Fruit fly (Drosophila melanogaster) whole organism, pupa: ENCODE measurements around the gene cd.

Experiments
- CG10348 ChIP-seq: fragments of 200-800 bp; sonication (Bioruptor generic); IDR thresholded peaks from 2 replicates; pipeline ENCODE4 v1.3.6; 2022; ENCODE audit warnings: missing biosample characterization, missing genetic modification characterization
- CG12605 ChIP-seq: fragments of 200-800 bp; sonication (Bioruptor generic); IDR thresholded peaks from 2 replicates; pipeline ENCODE4 v1.3.6; 2022; ENCODE audit warnings: missing biosample characterization, missing genetic modification characterization
- CG13204 ChIP-seq: fragments of 200-800 bp; sonication (Bioruptor generic); optimal IDR thresholded peaks from 2 replicates; lab custom pipeline; 2018; ENCODE audit warnings: missing biosample characterization, mild to moderate bottlenecking, missing genetic modification characterization, moderate library complexity
- CG14655 ChIP-seq: fragments of 200-800 bp; sonication (Bioruptor generic); optimal IDR thresholded peaks from 3 replicates; lab custom pipeline; 2017; ENCODE audit warnings: mild to moderate bottlenecking, missing biosample characterization, missing genetic modification reagents, missing genetic modification characterization
- CG15710 ChIP-seq: fragments of 200-800 bp; sonication (Bioruptor generic); optimal IDR thresholded peaks from 2 replicates; lab custom pipeline; 2018; ENCODE audit warnings: missing biosample characterization, mild to moderate bottlenecking, missing genetic modification characterization, moderate library complexity
- CG17806 ChIP-seq: fragments of 200-800 bp; sonication (Bioruptor generic); optimal IDR thresholded peaks from 2 replicates; lab custom pipeline; 2018; ENCODE audit warnings: missing biosample characterization, mild to moderate bottlenecking, missing genetic modification characterization, moderate library complexity
- CG32121 ChIP-seq: fragments of 200-800 bp; sonication (Bioruptor generic); IDR thresholded peaks from 2 replicates; pipeline ENCODE4 v1.3.6; 2022; ENCODE audit warnings: missing biosample characterization, missing genetic modification characterization
- CG34367 ChIP-seq: fragments of 200-800 bp; sonication (Bioruptor generic); optimal IDR thresholded peaks from 2 replicates; lab custom pipeline; 2018; ENCODE audit warnings: missing biosample characterization, mild to moderate bottlenecking, missing genetic modification characterization
- CG4496 ChIP-seq: fragments of 200-800 bp; sonication (Bioruptor generic); IDR thresholded peaks from 3 replicates; pipeline ENCODE4 v1.3.6; 2022; ENCODE audit warnings: missing biosample characterization, missing genetic modification characterization
- CG8159 ChIP-seq: fragments of 200-800 bp; sonication (Bioruptor generic); optimal IDR thresholded peaks from 3 replicates; lab custom pipeline; 2018; ENCODE audit warnings: missing biosample characterization, mild to moderate bottlenecking, missing genetic modification characterization, moderate library complexity
- CG8301 ChIP-seq: fragments of 200-800 bp; sonication (Bioruptor generic); optimal IDR thresholded peaks from 2 replicates; lab custom pipeline; 2018; ENCODE audit warnings: missing biosample characterization, mild to moderate bottlenecking, missing genetic modification characterization
- CG9948 ChIP-seq: fragments of 200-800 bp; sonication (Bioruptor generic); optimal IDR thresholded peaks from 2 replicates; lab custom pipeline; 2018; ENCODE audit warnings: missing biosample characterization, mild to moderate bottlenecking, missing genetic modification characterization, moderate library complexity
- D1 ChIP-seq: fragments of 200-800 bp; sonication (Bioruptor generic); optimal IDR thresholded peaks from 2 replicates; lab custom pipeline; 2018; ENCODE audit warnings: missing biosample characterization, mild to moderate bottlenecking, missing genetic modification characterization, moderate library complexity
- EcR ChIP-seq: fragments of 200-800 bp; sonication (Bioruptor generic); optimal IDR thresholded peaks from 3 replicates; lab custom pipeline; 2019; ENCODE audit warnings: missing biosample characterization, missing genetic modification characterization, mild to moderate bottlenecking, moderate library complexity, missing genetic modification reagents
- Ets98B ChIP-seq: fragments of 200-800 bp; sonication (Bioruptor generic); IDR thresholded peaks from 2 replicates; pipeline ENCODE4 v1.3.6; 2022; ENCODE audit warnings: missing biosample characterization, missing genetic modification characterization
- Pif1A ChIP-seq: fragments of 200-800 bp; sonication (Bioruptor generic); optimal IDR thresholded peaks from 3 replicates; lab custom pipeline; 2016; ENCODE audit warnings: missing biosample characterization, missing genetic modification characterization
- Pif1B ChIP-seq: fragments of 200-800 bp; sonication (Bioruptor generic); optimal IDR thresholded peaks from 3 replicates; lab custom pipeline; 2016; ENCODE audit warnings: missing biosample characterization, missing genetic modification characterization
- Snoo ChIP-seq: fragments of 200-800 bp; sonication (Bioruptor generic); optimal IDR thresholded peaks from 3 replicates; lab custom pipeline; 2017; ENCODE audit warnings: missing biosample characterization, mild to moderate bottlenecking, missing genetic modification characterization, inconsistent platforms
- fd96Ca ChIP-seq: fragments of 200-800 bp; sonication (Bioruptor generic); IDR thresholded peaks from 3 replicates; pipeline ENCODE4 v1.3.6; 2022; ENCODE audit warnings: missing biosample characterization, missing genetic modification characterization
- gl ChIP-seq: fragments of 200-800 bp; sonication (Bioruptor generic); optimal IDR thresholded peaks from 2 replicates; lab custom pipeline; 2018; ENCODE audit warnings: missing biosample characterization, mild to moderate bottlenecking, missing genetic modification characterization
- rn ChIP-seq: fragments of 200-800 bp; sonication (Bioruptor generic); IDR thresholded peaks from 2 replicates; pipeline ENCODE4 v1.3.6; 2022; ENCODE audit warnings: missing biosample characterization, missing genetic modification characterization

The cd gene

DNA sequence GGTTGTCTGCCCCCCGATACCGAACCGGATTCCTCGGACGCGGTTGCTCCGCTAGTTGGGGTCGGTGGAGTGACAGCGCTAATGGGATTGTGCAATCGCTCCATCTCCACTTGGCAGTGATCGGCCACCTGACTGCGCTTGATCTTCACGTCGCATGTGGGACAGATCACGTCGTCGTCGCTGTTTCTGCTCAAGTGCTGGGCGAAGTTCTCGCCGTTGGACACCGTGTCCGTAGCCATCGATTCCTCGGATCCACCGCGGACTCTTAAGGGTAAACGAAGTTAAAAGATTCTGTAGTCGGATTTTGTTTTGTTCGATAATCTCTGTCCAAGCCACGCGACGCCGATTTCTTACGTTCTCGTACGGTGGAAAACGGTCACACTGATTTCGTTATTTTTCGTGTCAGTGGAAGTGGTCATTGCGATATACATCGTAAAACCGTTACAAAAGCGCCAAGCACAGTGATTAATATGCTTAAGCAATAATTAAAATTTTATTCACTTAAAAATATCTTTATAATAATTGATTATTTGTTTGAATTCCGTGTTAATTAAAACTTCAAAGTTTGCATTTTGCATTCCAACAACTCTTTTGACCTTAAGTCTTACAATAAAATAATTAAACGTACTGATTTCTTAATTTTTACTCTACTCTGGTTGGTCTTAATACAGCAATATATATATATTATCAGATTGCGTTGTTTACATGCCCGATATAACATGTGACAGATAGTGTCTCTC is 31.4 kb downstream of the cd start, which contains the start of gene RNF220:
RNF220 (minus strand) TSS at position 384 of the 740 bp plus-strand sequence.
- TF ChIP-seq CG4496: 0 out of 3 replicates have a peak, but pooled peaks have one; percentile 29
- TF ChIP-seq Snoo (tag; lab: Kevin White, UChicago): peak; percentile 1
- TF ChIP-seq CG14655 (GFP tag; lab: Kevin White, UChicago): peak; percentile 41
- no peak for TF ChIP-seq Ets98B (GFP tag; lab: Robert Waterston, UW)
- TF ChIP-seq CG12605 (GFP tag; lab: Robert Waterston, UW): no peak
- TF ChIP-seq CG8159 (tag; lab: Kevin White, UChicago): peak; percentile 25
- TF ChIP-seq CG15710: peak; percentile 2
- TF ChIP-seq CG13204 (GFP tag; lab: Kevin White, UChicago): no peak

DNA sequence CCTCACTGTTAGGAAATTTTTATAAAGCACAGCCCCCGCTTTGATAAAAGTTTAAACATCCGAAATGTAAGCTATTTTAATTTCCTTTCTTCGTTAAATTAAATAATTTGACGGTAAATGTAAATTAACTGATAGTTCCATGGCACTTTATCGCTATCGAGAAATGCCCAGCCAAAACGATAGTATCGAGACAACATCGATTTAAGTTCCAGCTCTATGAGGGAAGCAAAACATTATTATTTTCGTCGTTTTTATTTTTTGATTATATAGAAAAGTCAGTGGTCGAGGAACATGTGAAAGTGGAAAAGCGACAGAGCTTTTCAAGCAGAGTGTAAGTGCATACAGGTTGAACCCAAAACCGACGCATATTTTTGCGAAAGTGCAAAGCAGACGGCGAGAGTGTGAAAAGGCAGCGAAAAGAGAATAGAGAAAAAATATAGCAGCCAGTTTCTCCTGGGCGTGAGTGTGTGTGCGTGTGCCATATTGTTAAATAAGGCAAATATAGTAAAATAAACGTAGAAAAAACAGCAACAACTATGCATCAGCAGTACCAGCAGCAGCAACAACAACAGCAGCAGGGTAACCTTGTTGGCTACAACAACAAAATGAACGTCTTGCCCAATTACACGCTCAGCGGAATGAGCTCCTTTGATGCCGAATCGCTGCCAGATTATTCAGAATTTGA is 32.2 kb downstream of the cd start, which contains the start of gene CG45049:
CG45049 (plus strand) TSS at position 197 of the 685 bp plus-strand sequence.
- no peak for TF ChIP-seq fd96Ca
- TF ChIP-seq CG17806 (tag; lab: Kevin White, UChicago): no peak
- no peak for TF ChIP-seq rn (GFP tag; lab: Robert Waterston, UW)
- TF ChIP-seq D1 (tag; lab: Kevin White, UChicago): no peak
- no peak for TF ChIP-seq CG9948
- no peak for TF ChIP-seq CG14655 (GFP tag; lab: Kevin White, UChicago)
- no peak for TF ChIP-seq CG8159 (tag; lab: Kevin White, UChicago)
- no peak for TF ChIP-seq CG4496
- no peak for TF ChIP-seq CG32121 (GFP tag; lab: Robert Waterston, UW)
- TF ChIP-seq Snoo (tag; lab: Kevin White, UChicago): no peak
- TF ChIP-seq CG15710: no peak

DNA sequence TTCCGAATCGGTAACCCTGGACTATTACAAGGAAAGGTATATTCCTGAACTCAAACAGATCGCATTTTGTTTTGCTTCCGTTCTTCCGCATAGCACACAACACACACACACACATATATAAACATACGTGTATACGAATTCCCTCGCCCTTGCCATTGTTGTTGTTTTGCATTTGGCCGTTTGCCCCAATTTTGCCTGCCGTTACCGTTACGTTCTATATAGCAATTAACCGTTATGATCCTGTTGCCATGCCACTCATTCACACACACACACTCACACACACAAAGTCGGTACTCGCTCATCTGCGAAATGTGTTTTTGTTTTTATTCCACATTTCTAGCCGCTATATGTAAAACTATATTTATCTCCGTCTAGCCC is 32.7 kb downstream of the cd start:
- TF ChIP-seq fd96Ca (no peak), CG9948 (no peak), D1 (tag; lab: Kevin White, UChicago) (no peak), CG4496 (no peak), rn (GFP tag; lab: Robert Waterston, UW) (no peak), CG34367 (tag; lab: Kevin White, UChicago) (no peak), CG15710 (no peak), Pif1A (no peak), CG14655 (GFP tag; lab: Kevin White, UChicago) (no peak), CG10348 (GFP tag; lab: Robert Waterston, UW) (no peak), gl (tag; lab: Kevin White, UChicago) (no peak), Pif1B (GFP tag; lab: Kevin White, UChicago) (no peak), CG17806 (tag; lab: Kevin White, UChicago) (no peak), EcR (GFP tag; lab: Kevin White, UChicago) (no peak), CG32121 (GFP tag; lab: Robert Waterston, UW) (no peak), Ets98B (GFP tag; lab: Robert Waterston, UW) (no peak), CG13204 (GFP tag; lab: Kevin White, UChicago) (no peak), CG12605 (GFP tag; lab: Robert Waterston, UW) (no peak)

DNA sequence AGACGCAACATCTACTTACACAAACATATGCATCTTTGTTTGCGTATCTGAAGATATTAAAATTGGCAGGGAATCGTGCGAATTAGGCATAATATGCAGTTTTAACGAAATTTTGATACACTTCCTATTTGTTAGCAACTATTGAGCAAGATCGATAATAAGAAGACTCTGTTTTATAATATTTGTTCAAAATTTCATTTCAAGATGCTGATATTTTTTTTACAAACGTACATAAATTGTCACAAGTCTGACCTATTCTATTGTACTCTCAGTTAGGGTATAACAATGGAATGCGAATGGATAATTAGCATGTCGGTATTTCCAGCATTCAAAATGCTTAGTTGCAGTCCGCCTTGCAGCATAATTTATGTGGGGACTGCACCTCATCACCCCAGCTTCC is 33.1 kb downstream of the cd start:
- no peak for TF ChIP-seq fd96Ca
- no peak for TF ChIP-seq CG13204 (GFP tag; lab: Kevin White, UChicago)
- peak; percentile 70 for TF ChIP-seq Ets98B (GFP tag; lab: Robert Waterston, UW)
- TF ChIP-seq rn (GFP tag; lab: Robert Waterston, UW): 0 out of 2 replicates have a peak, but pooled peaks have one; percentile 6
- peak; percentile 51; the same call in 1 of the 2 replicates for TF ChIP-seq CG32121 (GFP tag; lab: Robert Waterston, UW)
- TF ChIP-seq CG10348 (GFP tag; lab: Robert Waterston, UW): no peak
- no peak for TF ChIP-seq CG15710
- TF ChIP-seq gl (tag; lab: Kevin White, UChicago): no peak
- TF ChIP-seq CG34367 (tag; lab: Kevin White, UChicago): peak; percentile 31
- peak; percentile 53 for TF ChIP-seq CG9948
- TF ChIP-seq CG14655 (GFP tag; lab: Kevin White, UChicago): no peak
- no peak for TF ChIP-seq CG8159 (tag; lab: Kevin White, UChicago)
- no peak for TF ChIP-seq D1 (tag; lab: Kevin White, UChicago)
- TF ChIP-seq CG4496: peak; percentile 80
- TF ChIP-seq CG17806 (tag; lab: Kevin White, UChicago): peak; percentile 27
- peak; percentile 64 for TF ChIP-seq CG8301 (tag; lab: Kevin White, UChicago)
- no peak for TF ChIP-seq EcR (GFP tag; lab: Kevin White, UChicago)
- peak; percentile 55; the same call in 1 of the 2 replicates for TF ChIP-seq CG12605 (GFP tag; lab: Robert Waterston, UW)
- no peak for TF ChIP-seq Snoo (tag; lab: Kevin White, UChicago)
- TF ChIP-seq Pif1B (GFP tag; lab: Kevin White, UChicago): no peak
- TF ChIP-seq Pif1A: no peak

DNA sequence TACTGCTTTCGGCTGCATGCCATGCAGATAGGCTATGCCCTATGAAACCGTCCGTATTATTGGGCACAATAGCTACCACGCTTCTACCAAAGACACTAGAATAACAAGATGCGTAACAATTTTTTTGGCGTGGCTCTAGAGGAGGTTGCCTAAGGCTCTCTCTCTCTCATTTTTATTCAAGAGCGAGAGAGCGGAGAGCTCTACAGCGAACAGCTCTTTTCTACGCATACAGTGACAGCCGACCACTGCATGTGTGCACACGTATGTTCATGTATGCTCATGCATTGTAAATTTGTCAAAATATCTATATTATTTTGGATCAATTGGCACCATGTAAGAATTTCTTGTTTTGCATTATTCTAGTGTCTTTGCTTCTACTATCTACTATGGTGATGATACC is 38.2 kb downstream of the cd start:
- TF ChIP-seq D1 (tag; lab: Kevin White, UChicago): no peak
- no peak for TF ChIP-seq CG8159 (tag; lab: Kevin White, UChicago)
- TF ChIP-seq CG34367 (tag; lab: Kevin White, UChicago): no peak
- no peak for TF ChIP-seq CG9948
- TF ChIP-seq Ets98B (GFP tag; lab: Robert Waterston, UW): no peak
- TF ChIP-seq CG13204 (GFP tag; lab: Kevin White, UChicago): no peak
- no peak for TF ChIP-seq CG10348 (GFP tag; lab: Robert Waterston, UW)
- TF ChIP-seq CG12605 (GFP tag; lab: Robert Waterston, UW): no peak
- no peak for TF ChIP-seq CG17806 (tag; lab: Kevin White, UChicago)
- TF ChIP-seq Pif1A: no peak
- TF ChIP-seq CG14655 (GFP tag; lab: Kevin White, UChicago): no peak
- TF ChIP-seq rn (GFP tag; lab: Robert Waterston, UW): no peak
- TF ChIP-seq fd96Ca: no peak
- TF ChIP-seq EcR (GFP tag; lab: Kevin White, UChicago): no peak
- TF ChIP-seq gl (tag; lab: Kevin White, UChicago): no peak
- TF ChIP-seq CG8301 (tag; lab: Kevin White, UChicago): no peak
- TF ChIP-seq Snoo (tag; lab: Kevin White, UChicago): no peak
- no peak for TF ChIP-seq Pif1B (GFP tag; lab: Kevin White, UChicago)
